Worm (Caenorhabditis elegans): ENCODE results near the gene cyn-7.

The cyn-7 gene

DNA sequence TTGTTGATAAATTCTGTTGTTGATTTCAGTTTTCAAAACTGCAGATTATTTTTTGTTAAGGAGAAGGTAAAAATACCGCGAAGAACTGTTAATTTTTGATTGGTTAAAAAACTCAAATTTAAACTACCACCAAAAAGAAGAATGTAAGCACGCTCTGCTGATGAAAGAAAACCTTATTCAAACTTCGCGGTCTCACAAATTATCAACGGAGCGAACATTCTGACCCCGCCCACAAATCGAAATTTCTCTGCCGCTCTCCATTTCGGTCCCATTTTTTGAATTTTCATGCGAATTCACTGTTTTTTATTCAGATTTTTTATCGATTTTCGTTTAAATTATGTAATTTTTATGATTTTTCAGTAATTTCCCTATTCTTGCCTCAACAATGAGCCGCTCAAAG is 2.4 kb upstream of the cyn-7 start, which contains the start of gene cyn-3 (continued):
- TF ChIP-seq jun-1 (tag; optimal IDR thresholded peaks at IDR 0.05) (peak; percentile 88), lir-3 (tag; optimal IDR thresholded peaks at IDR 0.05; ENCODE audit: poor library complexity) (peak; percentile 64), nhr-28 (tag; optimal IDR thresholded peaks at IDR 0.05) (no peak), pqm-1 (tag; optimal IDR thresholded peaks at IDR 0.05) (no peak), ama-1 (optimal IDR thresholded peaks at IDR 0.05) (peak; percentile 66), unc-86 (tag; optimal IDR thresholded peaks at IDR 0.05) (peak; percentile 90), unc-30 (tag; optimal IDR thresholded peaks at IDR 0.05) (no peak), ceh-63 (GFP tag; optimal IDR thresholded peaks at IDR 0.05) (no peak), nhr-85 (tag) (peak; percentile 95), hlh-4 (tag; optimal IDR thresholded peaks at IDR 0.05) (no peak), lin-14 (GFP tag; optimal IDR thresholded peaks at IDR 0.05) (peak; percentile 92), alr-1 (tag; optimal IDR thresholded peaks at IDR 0.05; ENCODE audit: borderline replicate concordance) (no peak), xbp-1 (tag; optimal IDR thresholded peaks at IDR 0.05) (peak; percentile 92), egl-13 (tag; optimal IDR thresholded peaks at IDR 0.05) (peak; percentile 79), dsc-1 (tag; optimal IDR thresholded peaks at IDR 0.05) (peak; percentile 88), sox-4 (tag; optimal IDR thresholded peaks at IDR 0.05) (peak; percentile 73), nhr-47 (tag; optimal IDR thresholded peaks at IDR 0.05) (peak; percentile 95), mab-9 (GFP tag; IDR thresholded peaks at IDR 0.05) (0 out of 2 replicates have a peak, but pooled peaks have one; percentile 26), fkh-8 (tag; optimal IDR thresholded peaks at IDR 0.05) (peak; percentile 89), swsn-7 (tag; optimal IDR thresholded peaks at IDR 0.05) (peak; percentile 90), efl-3 (GFP tag; optimal IDR thresholded peaks at IDR 0.05) (no peak), nhr-20 (tag; optimal IDR thresholded peaks at IDR 0.05) (peak; percentile 93), hpl-2 (GFP tag; optimal IDR thresholded peaks at IDR 0.05) (no peak), C34B4.2 (tag; optimal IDR thresholded peaks at IDR 0.05) (no peak), elt-2 (tag; optimal IDR thresholded peaks at IDR 0.05) (peak; percentile 37), ceh-82 (tag; optimal IDR thresholded peaks at IDR 0.05) (peak; percentile 80 to 95 (median 81)), ceh-90 (tag; optimal IDR thresholded peaks at IDR 0.05) (no peak), hlh-17 (GFP tag; optimal IDR thresholded peaks at IDR 0.05; ENCODE audit: borderline replicate concordance) (no peak), unc-130 (tag; optimal IDR thresholded peaks at IDR 0.05) (peak; percentile 83), nhr-11 (tag; optimal IDR thresholded peaks at IDR 0.05) (peak; percentile 50), zag-1 (tag; optimal IDR thresholded peaks at IDR 0.05) (no peak), lin-15B (tag; optimal IDR thresholded peaks at IDR 0.05) (peak; percentile 96)

DNA sequence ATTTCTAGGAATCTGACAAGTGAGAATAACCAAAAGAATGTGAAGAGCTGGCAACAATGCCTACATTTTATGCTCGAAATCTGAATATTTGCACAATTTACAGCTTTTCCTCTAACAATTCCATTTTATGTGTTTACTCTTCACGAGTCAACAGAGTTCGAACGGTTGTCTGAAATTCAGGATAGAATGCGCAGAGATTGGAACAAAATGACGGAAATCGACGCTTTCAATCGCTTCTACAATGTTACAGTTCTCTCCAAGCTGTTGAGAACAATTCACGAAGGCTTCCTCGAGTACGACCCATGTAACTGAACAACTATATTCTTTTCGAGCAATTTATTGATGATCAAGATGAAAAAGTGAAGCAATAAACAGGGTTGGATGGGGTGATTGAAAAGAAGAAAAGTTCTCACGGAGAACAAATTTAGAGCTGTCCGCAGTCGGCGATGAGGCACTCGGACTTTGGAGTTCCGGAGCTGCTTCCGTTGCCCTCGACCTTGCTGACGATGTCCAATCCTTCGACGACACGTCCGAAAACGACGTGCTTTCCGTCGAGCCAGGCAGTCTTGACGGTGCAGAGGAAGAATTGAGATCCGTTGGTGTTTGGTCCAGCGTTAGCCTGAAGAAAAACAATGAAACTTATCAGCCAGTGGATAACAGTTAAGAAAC is 785 bp downstream of the cyn-7 start, which contains the start of gene Y75B12B.3:
Gene Y75B12B.3, minus strand, starts transcription at position 21 of the 669 bp plus-strand sequence.
- TF ChIP-seq C04F5.9 (tag; optimal IDR thresholded peaks at IDR 0.05) (no peak), pag-3 (tag; optimal IDR thresholded peaks at IDR 0.05; ENCODE audit: borderline replicate concordance, insufficient read depth) (no peak), sup-37 (GFP tag; optimal IDR thresholded peaks at IDR 0.05) (no peak), jun-1 (tag; optimal IDR thresholded peaks at IDR 0.05) (no peak), nhr-20 (tag; optimal IDR thresholded peaks at IDR 0.05) (no peak), efl-3 (GFP tag; optimal IDR thresholded peaks at IDR 0.05) (no peak), sptf-1 (tag; optimal IDR thresholded peaks at IDR 0.05) (no peak), efl-1 (optimal IDR thresholded peaks at IDR 0.05) (no peak), efl-1 (GFP tag; optimal IDR thresholded peaks at IDR 0.05 in 1 of 2) (peak in 1 of 2 experiments; percentile 58), Y116A8C.19 (tag; optimal IDR thresholded peaks at IDR 0.05; ENCODE audit: borderline replicate concordance) (no peak), mab-9 (GFP tag; IDR thresholded peaks at IDR 0.05) (no peak), aly-2 (tag; optimal IDR thresholded peaks at IDR 0.05) (peak; percentile 48), rnt-1 (tag; optimal IDR thresholded peaks at IDR 0.05) (no peak), ama-1 (optimal IDR thresholded peaks at IDR 0.05) (peak; percentile 93), dsc-1 (tag; optimal IDR thresholded peaks at IDR 0.05) (no peak), lin-35 (GFP tag; optimal IDR thresholded peaks at IDR 0.05) (no peak), ztf-11 (tag; optimal IDR thresholded peaks at IDR 0.05) (no peak), lin-14 (GFP tag; optimal IDR thresholded peaks at IDR 0.05) (no peak), pax-3 (tag; optimal IDR thresholded peaks at IDR 0.05) (peak; percentile 26), grh-1 (GFP tag; IDR thresholded peaks at IDR 0.05) (0 out of 2 replicates have a peak, but pooled peaks have one; percentile 15), nhr-84 (tag; optimal IDR thresholded peaks at IDR 0.05) (no peak), hlh-17 (GFP tag; optimal IDR thresholded peaks at IDR 0.05; ENCODE audit: borderline replicate concordance) (no peak), hpl-2 (GFP tag; optimal IDR thresholded peaks at IDR 0.05) (no peak), nhr-85 (tag) (peak; percentile 51), mep-1 (tag; optimal IDR thresholded peaks at IDR 0.05) (no peak), fkh-8 (tag; optimal IDR thresholded peaks at IDR 0.05) (no peak)
